Worm (Caenorhabditis elegans): ENCODE data around the gene ZK262.4.
"Not testable (repeated sequence)": the region's sequence is repeated elsewhere in the genome, so short reads cannot be mapped to it uniquely, and the experiment has no call there.

ZK262.4 gene

DNA sequence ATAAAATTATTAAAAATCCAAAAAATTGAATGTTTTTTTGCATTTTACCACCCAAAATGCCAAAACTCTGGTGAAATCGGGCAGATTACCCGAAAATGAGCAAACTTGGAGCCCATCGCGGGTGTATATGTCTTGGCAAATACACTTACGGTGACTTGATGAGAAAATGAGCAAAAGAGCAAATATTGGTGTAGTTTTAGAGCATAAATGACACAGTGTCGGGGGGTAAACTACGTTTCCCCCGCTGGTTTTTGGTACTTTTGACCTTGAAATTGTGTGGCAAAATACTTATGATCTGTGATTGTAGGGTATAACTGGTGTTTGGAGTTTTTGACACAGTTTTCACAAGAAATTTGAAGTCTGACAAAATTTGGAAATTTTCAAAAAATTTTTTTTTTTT is 11.5 kb downstream of the ZK262.4 start, which contains the start of gene ZK262.2:
Gene ZK262.2, minus strand, starts transcription at position 101 of the 400 bp plus-strand sequence.
- TF ChIP-seq tbx-2 (tag; optimal IDR thresholded peaks at IDR 0.05) (no peak), pha-4 (tag; optimal IDR thresholded peaks at IDR 0.05) (peak; percentile 9)

DNA sequence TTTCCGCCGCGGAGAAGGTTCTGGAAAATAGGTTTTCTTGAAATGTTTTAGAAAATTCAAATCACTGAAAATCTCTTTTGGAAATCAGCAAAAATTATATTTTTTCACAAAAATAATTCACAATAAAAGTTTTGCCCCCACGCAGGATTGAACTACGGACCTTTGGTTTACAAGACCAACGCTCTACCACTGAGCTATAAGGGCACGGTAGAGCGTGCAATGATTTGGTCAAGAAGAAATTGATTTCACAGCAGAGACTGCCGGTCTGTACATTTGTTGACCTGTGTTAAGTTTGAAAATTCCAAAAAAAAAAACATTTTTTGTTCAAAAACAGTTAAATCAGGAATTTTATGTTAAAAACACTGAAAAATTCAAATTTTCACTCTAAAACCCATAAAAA is 12.0 kb downstream of the ZK262.4 start:
- peak; percentile 14 for TF ChIP-seq elt-2 (tag; optimal IDR thresholded peaks at IDR 0.05)
- no peak for TF ChIP-seq unc-39 (tag; optimal IDR thresholded peaks at IDR 0.05)
- TF ChIP-seq nhr-25 (tag; optimal IDR thresholded peaks at IDR 0.05): no peak
- TF ChIP-seq mdl-1 (tag; optimal IDR thresholded peaks at IDR 0.05): no peak
- no peak for TF ChIP-seq mml-1 (tag; optimal IDR thresholded peaks at IDR 0.05)
- no peak for TF ChIP-seq lin-39 (tag; optimal IDR thresholded peaks at IDR 0.05)
- TF ChIP-seq nhr-237 (tag; optimal IDR thresholded peaks at IDR 0.05): no peak

DNA sequence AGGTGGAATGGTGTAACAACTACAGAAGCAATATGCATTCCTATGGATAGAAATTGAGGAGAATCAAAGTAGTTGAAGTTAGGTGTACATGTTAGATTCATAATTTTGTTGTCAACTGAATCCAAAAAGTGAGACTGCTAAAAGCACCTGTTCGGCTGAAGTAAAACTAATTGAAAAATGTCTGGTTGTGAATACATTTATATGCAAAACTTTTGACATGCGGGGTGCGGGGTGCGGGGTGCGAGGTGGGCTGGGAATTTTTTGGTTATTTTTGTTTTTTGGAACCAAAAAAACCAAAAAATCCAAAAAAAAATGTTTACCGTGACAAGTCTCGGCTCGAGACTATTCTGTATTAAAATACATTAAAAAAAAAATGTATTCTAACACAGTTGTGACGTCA is 14.2 kb downstream of the ZK262.4 start, which contains the start of gene srh-207:
Gene srh-207, minus strand, starts transcription at position 101 of the 400 bp plus-strand sequence.
- no peak for TF ChIP-seq skn-1 (tag; optimal IDR thresholded peaks at IDR 0.05)
- no peak for TF ChIP-seq nhr-28 (tag; optimal IDR thresholded peaks at IDR 0.05)
- TF ChIP-seq fkh-2 (tag; optimal IDR thresholded peaks at IDR 0.05): no peak
- TF ChIP-seq elt-2 (tag; optimal IDR thresholded peaks at IDR 0.05): no peak
- TF ChIP-seq fkh-10 (GFP tag; optimal IDR thresholded peaks at IDR 0.05): no peak
- no peak for TF ChIP-seq zag-1 (tag; optimal IDR thresholded peaks at IDR 0.05)
- no peak for TF ChIP-seq nhr-23 (tag; optimal IDR thresholded peaks at IDR 0.05)
- no peak for TF ChIP-seq ama-1 (optimal IDR thresholded peaks at IDR 0.05)
- no peak for TF ChIP-seq ceh-9 (tag; optimal IDR thresholded peaks at IDR 0.05)
- TF ChIP-seq ztf-11 (tag; optimal IDR thresholded peaks at IDR 0.05): no peak
- TF ChIP-seq nhr-67 (tag; optimal IDR thresholded peaks at IDR 0.05): no peak
- TF ChIP-seq hmg-11 (tag; optimal IDR thresholded peaks at IDR 0.05): no peak
- no peak for TF ChIP-seq lsy-12 (tag; optimal IDR thresholded peaks at IDR 0.05)
- no peak for TF ChIP-seq tbx-2 (tag; optimal IDR thresholded peaks at IDR 0.05)
- TF ChIP-seq daf-12 (tag; optimal IDR thresholded peaks at IDR 0.05): no peak
- no peak for TF ChIP-seq nhr-12 (tag; optimal IDR thresholded peaks at IDR 0.05)
- no peak for TF ChIP-seq R02D3.7 (tag; optimal IDR thresholded peaks at IDR 0.05)
- TF ChIP-seq nfya-1 (tag; optimal IDR thresholded peaks at IDR 0.05; ENCODE audit: insufficient read depth): no peak

ce11 chrV:18404767-18405166 is 19.6 kb downstream of the ZK262.4 start, which contains the start of gene srh-209:
TSS of gene srh-209 (minus strand) at chrV:18404867.
- not testable (repeated sequence) for TF ChIP-seq ceh-9, ztf-11, lin-39 (tag; optimal IDR thresholded peaks at IDR 0.05)

ce11 chrV:18402743-18403142 is 21.6 kb downstream of the ZK262.4 start:
- no peak for TF ChIP-seq lin-39 (tag; optimal IDR thresholded peaks at IDR 0.05)
- TF ChIP-seq fos-1 (tag; optimal IDR thresholded peaks at IDR 0.05): no peak
- TF ChIP-seq tbx-2 (tag; optimal IDR thresholded peaks at IDR 0.05): no peak
- no peak for TF ChIP-seq ceh-9 (tag; optimal IDR thresholded peaks at IDR 0.05)
- TF ChIP-seq unc-39 (tag; optimal IDR thresholded peaks at IDR 0.05): no peak
- TF ChIP-seq ztf-4 (tag; optimal IDR thresholded peaks at IDR 0.05): no peak
- TF ChIP-seq ZK546.5 (tag; optimal IDR thresholded peaks at IDR 0.05): no peak
- TF ChIP-seq mdl-1 (tag; optimal IDR thresholded peaks at IDR 0.05): no peak
- no peak for TF ChIP-seq ceh-82 (tag; optimal IDR thresholded peaks at IDR 0.05)
- TF ChIP-seq nhr-11 (tag; optimal IDR thresholded peaks at IDR 0.05): no peak
- no peak for TF ChIP-seq sea-2 (GFP tag; optimal IDR thresholded peaks at IDR 0.05)
- TF ChIP-seq ama-1 (optimal IDR thresholded peaks at IDR 0.05): no peak

DNA sequence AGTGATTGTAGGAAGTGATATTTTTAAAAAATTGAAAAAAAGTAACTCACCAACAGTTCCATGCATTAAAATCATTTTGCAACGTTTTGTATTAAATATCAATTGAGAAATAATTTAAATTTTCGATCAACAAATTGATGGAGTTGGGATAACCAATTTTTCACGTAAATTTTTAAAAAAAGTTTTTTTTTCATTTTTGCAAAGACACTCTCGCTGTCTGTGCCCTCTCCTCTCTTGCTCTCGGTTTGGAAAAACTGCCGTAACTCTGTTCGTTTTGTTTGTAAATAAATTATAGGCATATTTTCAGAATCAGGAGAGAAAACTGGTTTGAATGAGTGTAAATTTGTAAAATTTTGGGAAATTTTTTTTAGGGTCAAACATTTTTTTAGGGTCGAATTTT is 26.6 kb downstream of the ZK262.4 start, which contains the start of gene Y51A2B.16:
Gene Y51A2B.16, minus strand, starts transcription at position 101 of the 400 bp plus-strand sequence.
- TF ChIP-seq nhr-25 (tag; optimal IDR thresholded peaks at IDR 0.05): no peak
- no peak for TF ChIP-seq ceh-28 (tag; optimal IDR thresholded peaks at IDR 0.05)
- no peak for TF ChIP-seq ZK546.5 (tag; optimal IDR thresholded peaks at IDR 0.05)
- no peak for TF ChIP-seq lin-15B (tag; optimal IDR thresholded peaks at IDR 0.05)
- no peak for TF ChIP-seq elt-2 (tag; optimal IDR thresholded peaks at IDR 0.05)
- no peak for TF ChIP-seq daf-12 (tag; optimal IDR thresholded peaks at IDR 0.05)
- TF ChIP-seq lin-39 (tag; optimal IDR thresholded peaks at IDR 0.05): no peak
